Fruit fly (Drosophila melanogaster) whole organism, adult: ENCODE measurements around the gene CG8924.

Experiments
- CG11617 ChIP-seq: fragments of 200-800 bp; sonication (Bioruptor generic); optimal IDR thresholded peaks from 2 replicates; lab custom pipeline; 2017; ENCODE audit warnings: mild to moderate bottlenecking, missing biosample characterization, missing genetic modification reagents, missing genetic modification characterization
- CG12768 ChIP-seq: fragments of 200-800 bp; sonication (Bioruptor generic); optimal IDR thresholded peaks from 2 replicates; lab custom pipeline; 2017; ENCODE audit warnings: missing biosample characterization, missing genetic modification characterization, mild to moderate bottlenecking, moderate library complexity, missing genetic modification reagents
- CG14711 ChIP-seq: fragments of 200-800 bp; sonication (Bioruptor generic); optimal IDR thresholded peaks from 2 replicates; lab custom pipeline; 2018; ENCODE audit warnings: missing biosample characterization, mild to moderate bottlenecking, missing genetic modification characterization, moderate library complexity
- CG1620 ChIP-seq: fragments of 200-800 bp; sonication (Bioruptor generic); optimal IDR thresholded peaks from 2 replicates; lab custom pipeline; 2016; ENCODE audit warnings: missing biosample characterization, missing genetic modification characterization
- CG33017 ChIP-seq: fragments of 200-800 bp; sonication (Bioruptor generic); optimal IDR thresholded peaks from 2 replicates; lab custom pipeline; 2018; ENCODE audit warnings: missing biosample characterization, mild to moderate bottlenecking, missing genetic modification characterization, moderate library complexity
- CG5204 ChIP-seq: fragments of 200-800 bp; sonication (Bioruptor generic); optimal IDR thresholded peaks from 2 replicates; lab custom pipeline; 2016; ENCODE audit warnings: missing biosample characterization, missing genetic modification characterization
- CG7045 ChIP-seq: fragments of 200-800 bp; sonication (Bioruptor generic); optimal IDR thresholded peaks from 2 replicates; lab custom pipeline; 2017; ENCODE audit warnings: missing biosample characterization, mild to moderate bottlenecking, missing genetic modification characterization
- CG7101 ChIP-seq: fragments of 200-800 bp; sonication (Bioruptor generic); optimal IDR thresholded peaks from 2 replicates; lab custom pipeline; 2018; ENCODE audit warnings: missing biosample characterization, mild to moderate bottlenecking, missing genetic modification characterization, moderate library complexity
- Clk ChIP-seq: fragments of 200-800 bp; sonication (Bioruptor generic); optimal IDR thresholded peaks from 2 replicates; lab custom pipeline; 2017; ENCODE audit warnings: missing biosample characterization, missing genetic modification characterization
- Crg-1 ChIP-seq: fragments of 200-800 bp; sonication (Bioruptor generic); optimal IDR thresholded peaks from 2 replicates; lab custom pipeline; 2016; ENCODE audit warnings: missing biosample characterization, missing genetic modification characterization
- Hr96 ChIP-seq: fragments of 200-800 bp; sonication (Bioruptor generic); optimal IDR thresholded peaks from 2 replicates; lab custom pipeline; 2016; ENCODE audit warnings: missing biosample characterization, missing genetic modification characterization
- Mnt ChIP-seq: fragments of 200-800 bp; sonication (Bioruptor generic); optimal IDR thresholded peaks from 2 replicates; lab custom pipeline; 2016; ENCODE audit warnings: missing biosample characterization, mild to moderate bottlenecking, missing genetic modification characterization
- bab1 ChIP-seq: fragments of 200-800 bp; sonication (Bioruptor generic); optimal IDR thresholded peaks from 3 replicates; lab custom pipeline; 2019; ENCODE audit warnings: missing biosample characterization, mild to moderate bottlenecking, missing genetic modification characterization, moderate library complexity
- cic ChIP-seq: fragments of 200-800 bp; sonication (Bioruptor generic); optimal IDR thresholded peaks from 2 replicates; lab custom pipeline; 2017; ENCODE audit warnings: missing biosample characterization, mild to moderate bottlenecking, missing genetic modification characterization, moderate library complexity
- cnc ChIP-seq, 2 experiments: fragments of >200 bp; optimal IDR thresholded peaks; 2 replicates each; lab custom pipeline; 2017
- kay ChIP-seq: fragments of 200-800 bp; sonication (Bioruptor generic); peaks from one replicate; lab custom pipeline; 2016; ENCODE audit warnings: missing biosample characterization, missing genetic modification characterization, borderline replicate concordance
- ovo ChIP-seq: fragments of 200-800 bp; sonication (Bioruptor generic); optimal IDR thresholded peaks from 2 replicates; lab custom pipeline; 2016; ENCODE audit warnings: missing biosample characterization, missing genetic modification characterization
- pad ChIP-seq: fragments of 200-800 bp; sonication (Bioruptor generic); optimal IDR thresholded peaks from 3 replicates; lab custom pipeline; 2017; ENCODE audit warnings: missing biosample characterization, missing genetic modification characterization, mild to moderate bottlenecking, moderate library complexity, missing genetic modification reagents
- tj ChIP-seq: fragments of 200-800 bp; sonication (Bioruptor generic); optimal IDR thresholded peaks from 3 replicates; lab custom pipeline; 2017; ENCODE audit warnings: missing biosample characterization, mild to moderate bottlenecking, missing genetic modification characterization, moderate library complexity
- toe ChIP-seq: fragments of 200-800 bp; sonication (Bioruptor generic); optimal IDR thresholded peaks from 2 replicates; lab custom pipeline; 2016; ENCODE audit warnings: missing biosample characterization, missing genetic modification characterization

CG8924 gene

dm6 chrX:15950056-15950455 is 9.2 kb downstream of the CG8924 start:
- no peak for TF ChIP-seq CG14711
- no peak for TF ChIP-seq CG33017 (tag; lab: Kevin White, UChicago)
- TF ChIP-seq Crg-1 (GFP tag; lab: Kevin White, UChicago): no peak
- TF ChIP-seq CG11617 (GFP tag; lab: Kevin White, UChicago): no peak
- no peak for TF ChIP-seq ovo (GFP tag; lab: Kevin White, UChicago)
- TF ChIP-seq CG12768: no peak
- TF ChIP-seq CG7045 (GFP tag; lab: Kevin White, UChicago): no peak
- TF ChIP-seq kay (GFP tag; lab: Kevin White, UChicago): no peak
- TF ChIP-seq Clk (GFP tag; lab: Kevin White, UChicago): no peak
- no peak for TF ChIP-seq tj
- TF ChIP-seq CG1620 (GFP tag; lab: Kevin White, UChicago): no peak
- TF ChIP-seq CG5204: no peak
- no peak for TF ChIP-seq CG7101
- TF ChIP-seq Hr96 (GFP tag; lab: Kevin White, UChicago): no peak
- TF ChIP-seq Mnt (GFP tag; lab: Kevin White, UChicago): no peak
- no peak for TF ChIP-seq cic (GFP tag; lab: Kevin White, UChicago)
- no peak for TF ChIP-seq toe (GFP tag; lab: Kevin White, UChicago)

dm6 chrX:15969577-15969976 is 28.7 kb downstream of the CG8924 start:
- no peak for TF ChIP-seq cic (GFP tag; lab: Kevin White, UChicago)
- TF ChIP-seq Clk (GFP tag; lab: Kevin White, UChicago): no peak
- no peak for TF ChIP-seq tj
- no peak for TF ChIP-seq toe (GFP tag; lab: Kevin White, UChicago)
- no peak for TF ChIP-seq CG1620 (GFP tag; lab: Kevin White, UChicago)
- TF ChIP-seq Mnt (GFP tag; lab: Kevin White, UChicago): no peak

- no peak for TF ChIP-seq cic (GFP tag; lab: Kevin White, UChicago)
Measured at dm6 chrX:15971574-15971973, 30.7 kb downstream of the CG8924 start.

dm6 chrX:15973157-15973774 is 32.4 kb downstream of the CG8924 start, which contains the start of gene mmd:
mmd (minus strand) TSS chrX:15973159.
- TF ChIP-seq bab1 (GFP tag; lab: Kevin White, UChicago) (no peak), CG1620 (GFP tag; lab: Kevin White, UChicago) (no peak), Crg-1 (GFP tag; lab: Kevin White, UChicago) (no peak), Clk (GFP tag; lab: Kevin White, UChicago) (no peak), ovo (GFP tag; lab: Kevin White, UChicago) (no peak), CG14711 (no peak)

dm6 chrX:15974125-15974524 is 33.2 kb downstream of the CG8924 start, which contains the start of gene Or13a:
Or13a (plus strand) TSS chrX:15974425.
- TF ChIP-seq Mnt (GFP tag; lab: Kevin White, UChicago) (no peak), pad (GFP tag; lab: Kevin White, UChicago) (no peak), Crg-1 (GFP tag; lab: Kevin White, UChicago) (no peak), Clk (GFP tag; lab: Kevin White, UChicago) (no peak), kay (GFP tag; lab: Kevin White, UChicago) (no peak), CG11617 (GFP tag; lab: Kevin White, UChicago) (no peak), cic (GFP tag; lab: Kevin White, UChicago) (no peak), toe (GFP tag; lab: Kevin White, UChicago) (no peak), CG1620 (GFP tag; lab: Kevin White, UChicago) (no peak), CG14711 (no peak), ovo (GFP tag; lab: Kevin White, UChicago) (no peak), CG7045 (GFP tag; lab: Kevin White, UChicago) (no peak), tj (no peak), cnc (optimal IDR thresholded peaks at IDR 0.05; lab: Kevin White, UChicago) (no peak), CG7101 (no peak), bab1 (GFP tag; lab: Kevin White, UChicago) (no peak), Hr96 (GFP tag; lab: Kevin White, UChicago) (no peak)

- TF ChIP-seq CG11617 (GFP tag; lab: Kevin White, UChicago) (no peak), CG1620 (GFP tag; lab: Kevin White, UChicago) (no peak)
Measured at dm6 chrX:15976568-15976967, 35.7 kb downstream of the CG8924 start, which contains the start of gene CG42766. CG42766 (plus strand) TSS chrX:15976868.

- no peak for TF ChIP-seq Clk (GFP tag; lab: Kevin White, UChicago)
- no peak for TF ChIP-seq toe (GFP tag; lab: Kevin White, UChicago)
- TF ChIP-seq ovo (GFP tag; lab: Kevin White, UChicago): no peak
- no peak for TF ChIP-seq CG14711
- TF ChIP-seq bab1 (GFP tag; lab: Kevin White, UChicago): no peak
Measured at dm6 chrX:15982844-15983243, 42.0 kb downstream of the CG8924 start, which contains the start of gene Cep164. Cep164 (minus strand) TSS chrX:15982944.
